Worm (Caenorhabditis elegans) whole organism, L2 larva: ENCODE measurements around the gene C24H10.3.

Source experiments
- C34F6.9 ChIP-seq: fragments of 150-350 bp; optimal IDR thresholded peaks from 2 replicates; lab custom pipeline; 2014; ENCODE audit warnings: missing biosample characterization, missing genetic modification characterization
- F13H6.1 ChIP-seq: sonication (generic microtip); optimal IDR thresholded peaks from 2 replicates; lab custom pipeline; 2016; ENCODE audit warnings: missing genetic modification characterization, missing compliant biosample characterization
- R02D3.7 ChIP-seq: fragments of 150-350 bp; optimal IDR thresholded peaks from 2 replicates; lab custom pipeline; 2014; ENCODE audit warnings: missing biosample characterization, missing genetic modification characterization
- Y55F3AM.14 ChIP-seq: fragments of 200-800 bp; sonication (Bioruptor generic); optimal IDR thresholded peaks from 2 replicates; lab custom pipeline; 2018; ENCODE audit warnings: mild to moderate bottlenecking, missing genetic modification characterization, missing compliant biosample characterization
- ZK546.5 ChIP-seq: sonication (generic microtip); optimal IDR thresholded peaks from 2 replicates; lab custom pipeline; 2017; ENCODE audit warnings: missing biosample characterization, missing genetic modification characterization
- alr-1 ChIP-seq: fragments of 150-350 bp; optimal IDR thresholded peaks from 2 replicates; lab custom pipeline; 2014; ENCODE audit warnings: missing biosample characterization, missing genetic modification characterization
- aly-2 ChIP-seq: fragments of 150-350 bp; optimal IDR thresholded peaks from 2 replicates; lab custom pipeline; 2014; ENCODE audit warnings: missing biosample characterization, missing genetic modification characterization
- ama-1 ChIP-seq: fragments of 150-350 bp; optimal IDR thresholded peaks from 2 replicates; lab custom pipeline; 2018; ENCODE audit warnings: inconsistent platforms
- blmp-1 ChIP-seq: sonication (generic microtip); optimal IDR thresholded peaks from 2 replicates; lab custom pipeline; 2017; ENCODE audit warnings: missing genetic modification characterization, mild to moderate bottlenecking, missing compliant biosample characterization, antibody characterized with exemption, moderate library complexity; ENCODE audit not compliant: insufficient read depth
- ceh-82 ChIP-seq: fragments of 150-350 bp; optimal IDR thresholded peaks from 2 replicates; lab custom pipeline; 2014; ENCODE audit warnings: missing biosample characterization, missing genetic modification characterization
- crh-2 ChIP-seq: sonication (generic microtip); optimal IDR thresholded peaks from 2 replicates; lab custom pipeline; 2017; ENCODE audit warnings: missing biosample characterization, missing genetic modification characterization
- dmd-4 ChIP-seq: sonication (generic microtip); optimal IDR thresholded peaks from 2 replicates; lab custom pipeline; 2017; ENCODE audit warnings: missing biosample characterization, missing genetic modification characterization
- egl-27 ChIP-seq: sonication (generic microtip); optimal IDR thresholded peaks from 3 replicates; lab custom pipeline; 2017; ENCODE audit warnings: missing biosample characterization, missing genetic modification reagents, missing genetic modification characterization
- elt-1 ChIP-seq: fragments of 150-350 bp; optimal IDR thresholded peaks from 2 replicates; lab custom pipeline; 2014; ENCODE audit warnings: missing biosample characterization, missing genetic modification characterization
- elt-3 ChIP-seq: sonication (generic microtip); optimal IDR thresholded peaks from 2 replicates; lab custom pipeline; 2017; ENCODE audit warnings: missing biosample characterization, missing genetic modification characterization
- fos-1 ChIP-seq: fragments of 150-350 bp; optimal IDR thresholded peaks from 2 replicates; lab custom pipeline; 2014; ENCODE audit warnings: missing biosample characterization, missing genetic modification characterization
- gmeb-1 ChIP-seq: fragments of 150-350 bp; optimal IDR thresholded peaks from 2 replicates; lab custom pipeline; 2014; ENCODE audit warnings: missing biosample characterization, missing genetic modification characterization
- lin-13 ChIP-seq: fragments of 150-350 bp; optimal IDR thresholded peaks from 2 replicates; lab custom pipeline; 2014; ENCODE audit warnings: missing biosample characterization, missing genetic modification reagents, missing genetic modification characterization
- lsy-2 ChIP-seq, 2 experiments: fragments of 150-350 bp in 1 of 2; sonication (generic microtip) in 1 of 2; optimal IDR thresholded peaks; 2 replicates each; lab custom pipeline; 2014 to 2017; ENCODE audit warnings: missing biosample characterization in 2 of 2, missing genetic modification characterization in 2 of 2
- mab-5 ChIP-seq: fragments of 150-350 bp; optimal IDR thresholded peaks from 2 replicates; lab custom pipeline; 2014; ENCODE audit warnings: missing biosample characterization, missing genetic modification characterization
- mbf-1 ChIP-seq: sonication (generic microtip); optimal IDR thresholded peaks from 2 replicates; lab custom pipeline; 2017; ENCODE audit warnings: missing biosample characterization, missing genetic modification characterization
- mdl-1 ChIP-seq, 2 experiments: fragments of 150-350 bp in 1 of 2; sonication (generic microtip) in 1 of 2; optimal IDR thresholded peaks; 2 replicates each; lab custom pipeline; 2017; ENCODE audit warnings: missing biosample characterization in 2 of 2, missing genetic modification characterization in 2 of 2
- nhr-10 ChIP-seq: sonication (generic microtip); optimal IDR thresholded peaks from 2 replicates; lab custom pipeline; 2017; ENCODE audit warnings: missing biosample characterization, missing genetic modification characterization
- nhr-11 ChIP-seq: fragments of 150-350 bp; optimal IDR thresholded peaks from 2 replicates; lab custom pipeline; 2014; ENCODE audit warnings: missing biosample characterization, missing genetic modification characterization
- nhr-12 ChIP-seq: fragments of 150-350 bp; optimal IDR thresholded peaks from 2 replicates; lab custom pipeline; 2014; ENCODE audit warnings: missing biosample characterization, missing genetic modification characterization
- nhr-129 ChIP-seq: fragments of 150-350 bp; optimal IDR thresholded peaks from 2 replicates; lab custom pipeline; 2014; ENCODE audit warnings: missing biosample characterization, missing genetic modification characterization
- nhr-23 ChIP-seq: fragments of 150-350 bp; optimal IDR thresholded peaks from 2 replicates; lab custom pipeline; 2014; ENCODE audit warnings: missing biosample characterization, missing genetic modification reagents, missing genetic modification characterization
- nhr-237 ChIP-seq: fragments of 150-350 bp; optimal IDR thresholded peaks from 2 replicates; lab custom pipeline; 2014; ENCODE audit warnings: missing biosample characterization, missing genetic modification characterization
- nhr-25 ChIP-seq: fragments of 150-350 bp; sonication (generic microtip); optimal IDR thresholded peaks from 3 replicates; lab custom pipeline; 2014; ENCODE audit warnings: missing biosample characterization, missing genetic modification characterization
- nhr-6 ChIP-seq: fragments of 150-350 bp; optimal IDR thresholded peaks from 2 replicates; lab custom pipeline; 2014; ENCODE audit warnings: missing biosample characterization, missing genetic modification characterization
- nhr-77 ChIP-seq: fragments of 150-350 bp; optimal IDR thresholded peaks from 2 replicates; lab custom pipeline; 2014; ENCODE audit warnings: missing biosample characterization, missing genetic modification characterization
- peb-1 ChIP-seq: fragments of 150-350 bp; optimal IDR thresholded peaks from 2 replicates; lab custom pipeline; 2014; ENCODE audit warnings: missing biosample characterization, missing genetic modification characterization
- skn-1 ChIP-seq: sonication (generic microtip); optimal IDR thresholded peaks from 2 replicates; lab custom pipeline; 2017; ENCODE audit warnings: missing biosample characterization, missing genetic modification characterization
- sma-3 ChIP-seq: sonication (generic microtip); optimal IDR thresholded peaks from 2 replicates; lab custom pipeline; 2016; ENCODE audit warnings: missing genetic modification reagents, missing genetic modification characterization, missing compliant biosample characterization
- unc-39 ChIP-seq: fragments of 150-350 bp; optimal IDR thresholded peaks from 2 replicates; lab custom pipeline; 2014; ENCODE audit warnings: missing biosample characterization, missing genetic modification characterization
- unc-55 ChIP-seq: fragments of 150-350 bp; sonication (generic microtip); optimal IDR thresholded peaks from 3 replicates; lab custom pipeline; 2014; ENCODE audit warnings: missing biosample characterization, missing genetic modification reagents, missing genetic modification characterization
- unc-62 ChIP-seq: fragments of 150-350 bp; optimal IDR thresholded peaks from 2 replicates; lab custom pipeline; 2014; ENCODE audit warnings: missing biosample characterization, missing genetic modification reagents, missing genetic modification characterization
- zag-1 ChIP-seq: fragments of 150-350 bp; optimal IDR thresholded peaks from 2 replicates; lab custom pipeline; 2014; ENCODE audit warnings: missing biosample characterization, missing genetic modification characterization
- ztf-1 ChIP-seq: fragments of 200-800 bp; sonication (Bioruptor generic); conservative IDR thresholded peaks from 2 replicates; pipeline ENCODE4 v1.3.6; 2022; ENCODE audit warnings: missing genetic modification characterization, missing compliant biosample characterization
- ztf-11 ChIP-seq: sonication (generic microtip); optimal IDR thresholded peaks from 2 replicates; lab custom pipeline; 2017; ENCODE audit warnings: missing biosample characterization, missing genetic modification characterization
- ztf-4 ChIP-seq: fragments of 150-350 bp; optimal IDR thresholded peaks from 2 replicates; lab custom pipeline; 2014; ENCODE audit warnings: missing biosample characterization, missing genetic modification characterization

Gene C24H10.3

DNA sequence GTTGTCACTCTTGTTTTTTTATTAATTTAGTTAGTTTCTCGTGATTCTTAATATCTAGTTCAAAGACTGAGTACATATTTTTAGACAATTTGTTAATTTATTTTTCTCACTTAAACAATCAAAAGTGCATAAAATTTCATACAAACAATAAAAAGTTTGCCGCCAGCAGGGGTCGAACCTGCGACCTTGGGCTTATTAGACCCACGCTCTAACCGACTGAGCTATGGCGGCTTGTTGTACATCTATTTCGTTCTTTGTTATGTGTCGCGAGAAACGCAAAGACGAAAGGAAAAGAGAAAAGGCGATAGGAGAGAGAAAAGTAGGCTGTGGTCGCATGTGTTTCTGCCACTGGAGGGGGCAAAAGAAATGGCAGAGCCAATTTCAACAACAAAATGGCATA is 24.6 kb downstream of the C24H10.3 start (continued):
- peak; percentile 33 for TF ChIP-seq nhr-6 (tag; lab: Kevin White, UChicago)
- TF ChIP-seq Y55F3AM.14: peak; percentile 83
- peak; percentile 55 for TF ChIP-seq zag-1
- peak; percentile 89 for TF ChIP-seq nhr-129 (tag; lab: Kevin White, UChicago)
- TF ChIP-seq ama-1: no peak
- TF ChIP-seq elt-3 (tag; lab: Kevin White, UChicago): no peak
- TF ChIP-seq aly-2 (tag; lab: Kevin White, UChicago): no peak
- TF ChIP-seq egl-27 (tag; lab: Kevin White, UChicago): peak; percentile 89
- peak; percentile 60 for TF ChIP-seq gmeb-1 (tag; lab: Kevin White, UChicago)
- TF ChIP-seq ztf-4 (tag; lab: Kevin White, UChicago): peak; percentile 47

DNA sequence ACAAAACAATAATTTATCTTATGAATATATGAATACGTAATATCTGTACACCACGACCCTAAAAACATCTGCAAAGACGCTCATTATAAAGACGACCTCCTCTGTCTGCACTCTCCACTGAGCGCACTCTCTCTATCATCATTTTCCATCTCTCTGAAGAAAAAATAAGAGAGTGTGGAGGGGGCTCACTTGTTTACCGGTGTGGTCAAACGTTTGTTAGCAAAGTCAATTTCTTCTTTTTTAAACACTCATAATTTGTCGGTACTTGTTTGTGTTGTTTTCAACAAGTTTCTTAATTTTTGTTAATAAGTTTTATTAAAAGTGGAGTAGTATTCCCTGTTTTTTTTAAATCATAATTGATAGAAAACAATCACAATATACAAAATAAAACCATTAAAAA is 25.4 kb downstream of the C24H10.3 start:
- TF ChIP-seq ceh-82 (tag; lab: Kevin White, UChicago) (no peak), ama-1 (no peak), mdl-1 (tag; optimal IDR thresholded peaks at IDR 0.05; lab: Kevin White, UChicago) (no peak), peb-1 (tag; lab: Kevin White, UChicago) (no peak), nhr-12 (tag; lab: Kevin White, UChicago) (no peak), dmd-4 (tag; lab: Kevin White, UChicago) (no peak), nhr-23 (no peak), ztf-1 (no peak), skn-1 (tag; lab: Kevin White, UChicago) (no peak), elt-1 (tag; lab: Kevin White, UChicago) (no peak), zag-1 (peak; percentile 3), nhr-6 (tag; lab: Kevin White, UChicago) (no peak), egl-27 (tag; lab: Kevin White, UChicago) (no peak), lsy-2 (tag; optimal IDR thresholded peaks at IDR 0.05; lab: Kevin White, UChicago) (no peak), crh-2 (tag; lab: Kevin White, UChicago) (peak; percentile 26), mbf-1 (tag; lab: Kevin White, UChicago) (no peak), lin-13 (GFP tag; lab: Kevin White, UChicago) (no peak), nhr-77 (tag; lab: Kevin White, UChicago) (no peak), ztf-4 (tag; lab: Kevin White, UChicago) (no peak), ZK546.5 (tag; lab: Kevin White, UChicago) (no peak), nhr-11 (no peak), unc-55 (GFP tag; lab: Kevin White, UChicago) (no peak), nhr-129 (tag; lab: Kevin White, UChicago) (peak; percentile 35), aly-2 (tag; lab: Kevin White, UChicago) (no peak), blmp-1 (tag; lab: Kevin White, UChicago) (no peak), ztf-11 (no peak), nhr-10 (tag; lab: Kevin White, UChicago) (no peak), unc-39 (no peak), C34F6.9 (tag; lab: Kevin White, UChicago) (peak; percentile 2), alr-1 (tag; lab: Kevin White, UChicago) (no peak)

DNA sequence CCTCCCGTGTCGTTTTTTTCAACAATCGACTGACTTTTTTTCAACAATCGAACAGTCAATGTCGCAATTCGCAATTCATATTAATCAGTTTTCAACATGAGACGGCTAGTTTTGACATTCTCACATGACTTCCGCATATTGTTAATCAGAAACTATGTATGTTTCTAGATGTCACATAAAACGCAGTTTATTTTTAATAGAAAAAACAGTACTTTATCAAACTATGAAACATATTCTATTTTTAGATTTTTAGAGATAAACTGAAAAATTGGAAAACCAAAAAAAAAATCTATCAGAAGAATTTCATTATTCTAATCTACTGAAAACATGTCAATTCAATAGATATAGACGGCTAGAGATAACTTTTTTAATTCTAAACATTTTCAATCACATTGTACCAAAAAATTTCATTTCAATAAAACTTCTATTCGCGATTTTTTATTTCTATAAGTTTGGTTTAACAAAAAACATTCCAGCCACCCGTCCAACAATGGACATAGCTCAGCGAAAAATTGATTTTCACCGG is 26.6 kb downstream of the C24H10.3 start, which contains the start of gene pnk-4:
TSS of gene pnk-4 (plus strand) at position 476 of the 526 bp plus-strand sequence.
- TF ChIP-seq fos-1 (tag; lab: Kevin White, UChicago): no peak
- no peak for TF ChIP-seq R02D3.7 (tag; lab: Kevin White, UChicago)
- no peak for TF ChIP-seq unc-55 (GFP tag; lab: Kevin White, UChicago)
- TF ChIP-seq unc-39: no peak
- TF ChIP-seq nhr-6 (tag; lab: Kevin White, UChicago): no peak
- TF ChIP-seq unc-62: no peak
- no peak for TF ChIP-seq alr-1 (tag; lab: Kevin White, UChicago)
- no peak for TF ChIP-seq nhr-11
- TF ChIP-seq nhr-10 (tag; lab: Kevin White, UChicago): no peak
- no peak for TF ChIP-seq C34F6.9 (tag; lab: Kevin White, UChicago)

DNA sequence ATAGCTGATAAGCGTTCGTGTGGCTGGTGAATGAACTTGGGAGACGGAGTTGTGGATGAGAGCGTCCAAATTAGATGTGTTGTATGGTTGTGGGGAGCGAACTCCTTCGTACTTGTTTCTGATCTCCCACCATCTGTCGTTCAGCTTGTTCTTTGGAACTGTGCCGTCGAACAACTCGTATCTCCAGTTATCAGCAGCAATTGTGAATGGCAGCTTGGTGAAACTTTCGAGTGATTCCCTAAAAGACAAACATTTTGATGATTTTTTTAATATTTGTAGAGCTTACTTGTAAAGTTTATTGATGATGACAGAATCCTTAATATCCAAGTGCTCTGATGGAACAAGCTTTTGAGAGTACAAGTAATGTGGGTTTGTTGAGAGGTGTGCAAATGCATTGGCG is 33.1 kb downstream of the C24H10.3 start:
- TF ChIP-seq elt-1 (tag; lab: Kevin White, UChicago) (no peak), F13H6.1 (no peak), mbf-1 (tag; lab: Kevin White, UChicago) (no peak), fos-1 (tag; lab: Kevin White, UChicago) (no peak), mdl-1 (tag; optimal IDR thresholded peaks at IDR 0.05; lab: Kevin White, UChicago) (no peak), blmp-1 (tag; lab: Kevin White, UChicago) (no peak), sma-3 (no peak), unc-39 (no peak), mab-5 (tag; lab: Kevin White, UChicago) (no peak), ama-1 (no peak), unc-55 (GFP tag; lab: Kevin White, UChicago) (no peak), C34F6.9 (tag; lab: Kevin White, UChicago) (no peak), nhr-237 (no peak), R02D3.7 (tag; lab: Kevin White, UChicago) (no peak), gmeb-1 (tag; lab: Kevin White, UChicago) (no peak), nhr-25 (tag; lab: Kevin White, UChicago) (no peak)
- TF ChIP-seq, all 48 proteins: peak for 0
